Worm (Caenorhabditis elegans) whole organism, L1 larva: ENCODE results near the gene C29F7.2.

Experiments used
- C04F5.9 ChIP-seq: sonication (generic microtip); optimal IDR thresholded peaks from 2 replicates; lab custom pipeline; 2016; ENCODE audit warnings: missing genetic modification characterization, missing compliant biosample characterization
- C16A3.4 ChIP-seq: fragments of 150-350 bp; optimal IDR thresholded peaks from 2 replicates; lab custom pipeline; 2014; ENCODE audit warnings: missing biosample characterization, missing genetic modification characterization
- C34B4.2 ChIP-seq: sonication (generic microtip); optimal IDR thresholded peaks from 2 replicates; lab custom pipeline; 2017; ENCODE audit warnings: mild to moderate bottlenecking, missing genetic modification characterization, missing compliant biosample characterization
- ama-1 ChIP-seq: fragments of 150-350 bp; optimal IDR thresholded peaks from 2 replicates; lab custom pipeline; 2014
- blmp-1 ChIP-seq: fragments of 150-350 bp; optimal IDR thresholded peaks from 2 replicates; lab custom pipeline; 2014; ENCODE audit warnings: missing biosample characterization, missing genetic modification characterization
- ceh-82 ChIP-seq, 3 experiments: fragments of 150-350 bp in 1 of 3; sonication (generic microtip) in 2 of 3; optimal IDR thresholded peaks; 2 replicates each; lab custom pipeline; 2014 to 2017; ENCODE audit warnings: missing biosample characterization in 3 of 3, missing genetic modification characterization in 3 of 3
- ces-1 ChIP-seq: fragments of 150-350 bp; optimal IDR thresholded peaks from 2 replicates; lab custom pipeline; 2014; ENCODE audit warnings: missing biosample characterization, missing genetic modification reagents, missing genetic modification characterization
- efl-1 ChIP-seq, 4 experiments: fragments of 150-350 bp; optimal IDR thresholded peaks in 3 of 4; peaks in 1 of 4; 1 replicate in 1 of 4; 2 replicates in 3 of 4; lab custom pipeline; 2014; ENCODE audit warnings: missing biosample characterization in 2 of 4, missing genetic modification characterization in 2 of 4, missing genetic modification reagents in 2 of 4
- efl-3 ChIP-seq: fragments of 200-800 bp; sonication (Bioruptor generic); optimal IDR thresholded peaks from 2 replicates; lab custom pipeline; 2018; ENCODE audit warnings: mild to moderate bottlenecking, missing genetic modification characterization, missing compliant biosample characterization
- elt-2 ChIP-seq: sonication (generic microtip); optimal IDR thresholded peaks from 2 replicates; lab custom pipeline; 2016; ENCODE audit warnings: missing genetic modification characterization, mild to moderate bottlenecking, inconsistent platforms, missing compliant biosample characterization, missing genetic modification reagents
- elt-3 ChIP-seq, 6 experiments: fragments of 150-350 bp in 1 of 6; sonication (generic microtip); optimal IDR thresholded peaks; 2 replicates each; lab custom pipeline; 2017 to 2018; ENCODE audit warnings: missing biosample characterization in 6 of 6, missing genetic modification characterization in 6 of 6, inconsistent platforms in 1 of 6
- ets-5 ChIP-seq: fragments of 200-800 bp; sonication (Bioruptor generic); IDR thresholded peaks from 2 replicates; pipeline ENCODE4 v1.3.6; 2022; ENCODE audit warnings: missing genetic modification characterization, missing compliant biosample characterization
- fkh-10 ChIP-seq: sonication (generic microtip); optimal IDR thresholded peaks from 2 replicates; lab custom pipeline; 2017; ENCODE audit warnings: missing biosample characterization, missing genetic modification reagents, missing genetic modification characterization
- fos-1 ChIP-seq: fragments of 150-350 bp; optimal IDR thresholded peaks from 2 replicates; lab custom pipeline; 2014; ENCODE audit warnings: missing biosample characterization, missing genetic modification characterization
- hlh-17 ChIP-seq: fragments of 200-800 bp; sonication (Bioruptor generic); optimal IDR thresholded peaks from 2 replicates; lab custom pipeline; 2018; ENCODE audit warnings: missing genetic modification characterization, mild to moderate bottlenecking, missing compliant biosample characterization, moderate library complexity, borderline replicate concordance
- hlh-4 ChIP-seq: sonication (generic microtip); optimal IDR thresholded peaks from 2 replicates; lab custom pipeline; 2016; ENCODE audit warnings: mild to moderate bottlenecking, missing genetic modification characterization, missing compliant biosample characterization
- irx-1 ChIP-seq: sonication (generic microtip); optimal IDR thresholded peaks from 2 replicates; lab custom pipeline; 2016; ENCODE audit warnings: missing genetic modification characterization, missing compliant biosample characterization
- isw-1 ChIP-seq: fragments of 200-800 bp; sonication (Bioruptor generic); IDR thresholded peaks from 2 replicates; pipeline ENCODE4 v1.3.6; 2022; ENCODE audit warnings: missing genetic modification characterization, missing compliant biosample characterization
- jun-1 ChIP-seq: fragments of 150-350 bp; optimal IDR thresholded peaks from 2 replicates; lab custom pipeline; 2014; ENCODE audit warnings: missing biosample characterization, missing genetic modification reagents, missing genetic modification characterization
- lin-14 ChIP-seq: fragments of 200-800 bp; sonication (Bioruptor generic); optimal IDR thresholded peaks from 2 replicates; lab custom pipeline; 2018; ENCODE audit warnings: mild to moderate bottlenecking, missing genetic modification characterization, moderate library complexity, missing compliant biosample characterization
- lin-15B ChIP-seq: fragments of 150-350 bp; sonication (generic microtip); optimal IDR thresholded peaks from 3 replicates; lab custom pipeline; 2014; ENCODE audit warnings: missing biosample characterization, missing genetic modification characterization
- lin-35 ChIP-seq, 2 experiments: fragments of 150-350 bp; optimal IDR thresholded peaks; 2 replicates each; lab custom pipeline; 2014; ENCODE audit warnings: missing biosample characterization in 2 of 2, missing genetic modification characterization in 2 of 2, missing genetic modification reagents in 2 of 2
- lin-39 ChIP-seq: fragments of 150-350 bp; optimal IDR thresholded peaks from 2 replicates; lab custom pipeline; 2014; ENCODE audit warnings: missing biosample characterization, missing genetic modification reagents, missing genetic modification characterization
- lsy-2 ChIP-seq, 2 experiments: fragments of 150-350 bp; optimal IDR thresholded peaks; 2 replicates each; lab custom pipeline; 2014; ENCODE audit warnings: missing biosample characterization in 2 of 2, missing genetic modification characterization in 2 of 2
- mab-9 ChIP-seq: fragments of 200-800 bp; sonication (Bioruptor generic); IDR thresholded peaks from 2 replicates; pipeline ENCODE4 v1.3.6; 2022; ENCODE audit warnings: missing genetic modification reagents, missing genetic modification characterization, missing compliant biosample characterization
- mdl-1 ChIP-seq, 2 experiments: fragments of 150-350 bp; optimal IDR thresholded peaks; 2 replicates each; lab custom pipeline; 2014 to 2017; ENCODE audit warnings: missing biosample characterization in 2 of 2, missing genetic modification characterization in 2 of 2, inconsistent platforms in 1 of 2
- mep-1 ChIP-seq: fragments of 150-350 bp; optimal IDR thresholded peaks from 2 replicates; lab custom pipeline; 2014; ENCODE audit warnings: missing biosample characterization, missing genetic modification characterization
- nhr-11 ChIP-seq: fragments of 150-350 bp; optimal IDR thresholded peaks from 2 replicates; lab custom pipeline; 2014; ENCODE audit warnings: missing biosample characterization, missing genetic modification characterization
- nhr-12 ChIP-seq: sonication (generic microtip); optimal IDR thresholded peaks from 2 replicates; lab custom pipeline; 2017; ENCODE audit warnings: missing biosample characterization, missing genetic modification characterization
- nhr-19 ChIP-seq: fragments of 200-800 bp; sonication (Bioruptor generic); conservative IDR thresholded peaks from 2 replicates; pipeline ENCODE4 v1.3.6; 2022; ENCODE audit warnings: missing genetic modification characterization, missing compliant biosample characterization
- nhr-20 ChIP-seq: sonication (generic microtip); optimal IDR thresholded peaks from 2 replicates; lab custom pipeline; 2016; ENCODE audit warnings: mild to moderate bottlenecking, missing genetic modification characterization, missing compliant biosample characterization
- nhr-237 ChIP-seq: fragments of 150-350 bp; optimal IDR thresholded peaks from 2 replicates; lab custom pipeline; 2014; ENCODE audit warnings: missing biosample characterization, missing genetic modification characterization
- nhr-28 ChIP-seq: fragments of 150-350 bp; optimal IDR thresholded peaks from 2 replicates; lab custom pipeline; 2014; ENCODE audit warnings: missing biosample characterization, missing genetic modification characterization
- nhr-71 ChIP-seq: sonication (generic microtip); optimal IDR thresholded peaks from 2 replicates; lab custom pipeline; 2016; ENCODE audit warnings: mild to moderate bottlenecking, missing genetic modification characterization, moderate library complexity, missing compliant biosample characterization
- nhr-76 ChIP-seq: sonication (generic microtip); optimal IDR thresholded peaks from 2 replicates; lab custom pipeline; 2017; ENCODE audit warnings: missing biosample characterization, missing genetic modification characterization
- nhr-85 ChIP-seq: sonication (generic microtip); peaks from one replicate; lab custom pipeline; 2016; ENCODE audit warnings: missing genetic modification characterization, inconsistent platforms, missing compliant biosample characterization
- nhr-90 ChIP-seq: sonication (generic microtip); optimal IDR thresholded peaks from 2 replicates; lab custom pipeline; 2016; ENCODE audit warnings: mild to moderate bottlenecking, missing genetic modification characterization, missing compliant biosample characterization; ENCODE audit not compliant: poor library complexity
- rnt-1 ChIP-seq: sonication (generic microtip); optimal IDR thresholded peaks from 2 replicates; lab custom pipeline; 2016; ENCODE audit warnings: mild to moderate bottlenecking, missing genetic modification characterization, moderate library complexity, missing compliant biosample characterization
- skn-1 ChIP-seq: fragments of 150-350 bp; optimal IDR thresholded peaks from 2 replicates; lab custom pipeline; 2014; ENCODE audit warnings: missing biosample characterization, missing genetic modification characterization
- snpc-4 ChIP-seq: fragments of 150-350 bp; optimal IDR thresholded peaks from 2 replicates; lab custom pipeline; 2014; ENCODE audit warnings: missing biosample characterization, missing genetic modification characterization
- snu-23 ChIP-seq: sonication (generic microtip); optimal IDR thresholded peaks from 2 replicates; lab custom pipeline; 2016; ENCODE audit warnings: missing genetic modification characterization, missing compliant biosample characterization
- sox-4 ChIP-seq: sonication (generic microtip); optimal IDR thresholded peaks from 2 replicates; lab custom pipeline; 2016; ENCODE audit warnings: missing genetic modification characterization, missing compliant biosample characterization
- sptf-1 ChIP-seq: fragments of 150-350 bp; optimal IDR thresholded peaks from 2 replicates; lab custom pipeline; 2014; ENCODE audit warnings: missing biosample characterization, missing genetic modification characterization
- swsn-7 ChIP-seq: sonication (generic microtip); optimal IDR thresholded peaks from 2 replicates; lab custom pipeline; 2016; ENCODE audit warnings: missing genetic modification characterization, missing compliant biosample characterization
- tbx-2 ChIP-seq: sonication (generic microtip); optimal IDR thresholded peaks from 2 replicates; lab custom pipeline; 2016; ENCODE audit warnings: missing genetic modification characterization, missing compliant biosample characterization
- unc-62 ChIP-seq: fragments of 150-350 bp; optimal IDR thresholded peaks from 2 replicates; lab custom pipeline; 2014; ENCODE audit warnings: missing biosample characterization, missing genetic modification reagents, missing genetic modification characterization
- unc-86 ChIP-seq: sonication (generic microtip); optimal IDR thresholded peaks from 2 replicates; lab custom pipeline; 2016; ENCODE audit warnings: missing genetic modification characterization, missing compliant biosample characterization
- zag-1 ChIP-seq: fragments of 150-350 bp; optimal IDR thresholded peaks from 2 replicates; lab custom pipeline; 2014; ENCODE audit warnings: missing biosample characterization, missing genetic modification characterization
- zip-4 ChIP-seq: fragments of 200-800 bp; sonication (Bioruptor generic); optimal IDR thresholded peaks from 2 replicates; lab custom pipeline; 2018; ENCODE audit warnings: mild to moderate bottlenecking, missing genetic modification characterization, moderate library complexity, missing compliant biosample characterization

C29F7.2 gene

ce11 chrX:13415722-13416121 lies at the start of gene C29F7.2:
Gene C29F7.2, plus strand, starts transcription at chrX:13416078.
- TF ChIP-seq fkh-10 (GFP tag; lab: Kevin White, UChicago) = no peak
- no peak for TF ChIP-seq efl-1 (optimal IDR thresholded peaks at IDR 0.05; lab: Kevin White, UChicago)
- peak in 1 of 2 experiments; percentile 65 for TF ChIP-seq efl-1 (GFP tag; optimal IDR thresholded peaks at IDR 0.05 in 1 of 2; lab: Kevin White, UChicago)
- TF ChIP-seq lin-39 (tag; lab: Kevin White, UChicago) = no peak
- no peak for TF ChIP-seq irx-1
- TF ChIP-seq nhr-71 (tag; lab: Kevin White, UChicago) = peak; percentile 19
- peak in 1 of 2 experiments; percentile 35 for TF ChIP-seq lin-35 (GFP tag; optimal IDR thresholded peaks at IDR 0.05; lab: Kevin White, UChicago)
- TF ChIP-seq nhr-20 = peak; percentile 43
- no peak for TF ChIP-seq C34B4.2 (tag; lab: Kevin White, UChicago)
- TF ChIP-seq swsn-7 (tag; lab: Kevin White, UChicago) = no peak
- no peak for TF ChIP-seq nhr-12 (tag; lab: Kevin White, UChicago)
- TF ChIP-seq sptf-1 = no peak
- peak; percentile 94 for TF ChIP-seq elt-2 (tag; lab: Kevin White, UChicago)
- no peak for TF ChIP-seq fos-1 (tag; lab: Kevin White, UChicago)

DNA sequence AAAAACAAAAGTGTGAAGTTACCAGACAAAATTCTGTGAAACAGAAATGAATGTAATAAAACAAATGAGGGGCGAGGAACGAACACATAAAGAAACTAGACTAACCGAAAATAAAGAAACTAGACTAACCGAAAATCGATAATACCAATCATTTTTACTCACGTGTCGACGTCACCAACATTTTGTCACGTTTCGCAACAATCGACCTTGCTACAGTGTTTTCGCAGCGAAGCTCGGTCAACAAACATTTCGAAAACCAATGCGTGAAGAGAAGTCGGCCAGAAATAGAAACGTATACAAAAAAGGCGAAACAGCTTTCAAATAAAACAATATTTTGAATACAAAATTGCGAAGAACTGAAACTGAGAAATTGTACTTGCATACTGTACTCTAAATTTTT lies 48.9 kb upstream of the C29F7.2 start:
- TF ChIP-seq unc-86 (tag; lab: Kevin White, UChicago) (no peak), mab-9 (GFP tag; lab: Robert Waterston, UW) (no peak), lsy-2 (tag; optimal IDR thresholded peaks at IDR 0.05; lab: Kevin White, UChicago) (no peak), mep-1 (tag; lab: Kevin White, UChicago) (no peak), efl-3 (no peak), ets-5 (GFP tag; lab: Robert Waterston, UW) (no peak), tbx-2 (no peak), nhr-28 (no peak), snu-23 (GFP tag; lab: Kevin White, UChicago) (peak; percentile 42), jun-1 (no peak), mdl-1 (tag; optimal IDR thresholded peaks at IDR 0.05; lab: Kevin White, UChicago) (peak in 1 of 2 experiments; percentile 70), nhr-76 (no peak), nhr-19 (GFP tag; lab: Robert Waterston, UW) (0 out of 2 replicates have a peak, but pooled peaks have one; percentile 8), unc-62 (GFP tag; lab: Kevin White, UChicago) (no peak), snpc-4 (tag; lab: Kevin White, UChicago) (no peak), ceh-82 (tag; optimal IDR thresholded peaks at IDR 0.05; lab: Kevin White, UChicago) (no peak), elt-3 (tag; optimal IDR thresholded peaks at IDR 0.05; lab: Kevin White, UChicago) (peak in 1 of 6 experiments; percentile 44), zip-4 (GFP tag; lab: Kevin White, UChicago) (no peak), ama-1 (lab: Kevin White, UChicago) (no peak), nhr-85 (tag; lab: Kevin White, UChicago) (no peak), isw-1 (GFP tag; lab: Robert Waterston, UW) (no peak), nhr-20 (peak; percentile 78), nhr-237 (tag; lab: Kevin White, UChicago) (no peak), lin-35 (GFP tag; optimal IDR thresholded peaks at IDR 0.05; lab: Kevin White, UChicago) (peak in 1 of 2 experiments; percentile 56), C04F5.9 (no peak), hlh-4 (tag; lab: Kevin White, UChicago) (no peak), irx-1 (no peak), elt-2 (tag; lab: Kevin White, UChicago) (no peak), nhr-71 (tag; lab: Kevin White, UChicago) (peak; percentile 36), ces-1 (no peak), sptf-1 (no peak), zag-1 (no peak), lin-15B (tag; lab: Kevin White, UChicago) (no peak), C16A3.4 (no peak), lin-14 (peak; percentile 48), hlh-17 (GFP tag; lab: Kevin White, UChicago) (no peak), rnt-1 (tag; lab: Kevin White, UChicago) (no peak), nhr-11 (tag; lab: Kevin White, UChicago) (no peak), efl-1 (optimal IDR thresholded peaks at IDR 0.05; lab: Kevin White, UChicago) (no peak), efl-1 (GFP tag; optimal IDR thresholded peaks at IDR 0.05 in 1 of 2; lab: Kevin White, UChicago) (peak in 1 of 2 experiments; percentile 56), sox-4 (tag; lab: Kevin White, UChicago) (no peak), blmp-1 (tag; lab: Kevin White, UChicago) (peak; percentile 15), nhr-90 (tag; lab: Kevin White, UChicago) (no peak), skn-1 (no peak)
